Worm (Caenorhabditis elegans) whole organism, L2 larva: ENCODE results near the gene F58E1.13.
"Not testable (repeated sequence)": the region's sequence is repeated elsewhere in the genome, so short reads cannot be mapped to it uniquely, and the experiment has no call there.

ENCODE experiments used
- C34F6.9 ChIP-seq: fragments of 150-350 bp; optimal IDR thresholded peaks from 2 replicates; lab custom pipeline; 2014; ENCODE audit warnings: missing biosample characterization, missing genetic modification characterization
- F13H6.1 ChIP-seq: sonication (generic microtip); optimal IDR thresholded peaks from 2 replicates; lab custom pipeline; 2016; ENCODE audit warnings: missing genetic modification characterization, missing compliant biosample characterization
- R02D3.7 ChIP-seq: fragments of 150-350 bp; optimal IDR thresholded peaks from 2 replicates; lab custom pipeline; 2014; ENCODE audit warnings: missing biosample characterization, missing genetic modification characterization
- alr-1 ChIP-seq: fragments of 150-350 bp; optimal IDR thresholded peaks from 2 replicates; lab custom pipeline; 2014; ENCODE audit warnings: missing biosample characterization, missing genetic modification characterization
- aly-2 ChIP-seq: fragments of 150-350 bp; optimal IDR thresholded peaks from 2 replicates; lab custom pipeline; 2014; ENCODE audit warnings: missing biosample characterization, missing genetic modification characterization
- ceh-82 ChIP-seq: fragments of 150-350 bp; optimal IDR thresholded peaks from 2 replicates; lab custom pipeline; 2014; ENCODE audit warnings: missing biosample characterization, missing genetic modification characterization
- dmd-4 ChIP-seq: sonication (generic microtip); optimal IDR thresholded peaks from 2 replicates; lab custom pipeline; 2017; ENCODE audit warnings: missing biosample characterization, missing genetic modification characterization
- elt-1 ChIP-seq: fragments of 150-350 bp; optimal IDR thresholded peaks from 2 replicates; lab custom pipeline; 2014; ENCODE audit warnings: missing biosample characterization, missing genetic modification characterization
- elt-3 ChIP-seq: sonication (generic microtip); optimal IDR thresholded peaks from 2 replicates; lab custom pipeline; 2017; ENCODE audit warnings: missing biosample characterization, missing genetic modification characterization
- fos-1 ChIP-seq: fragments of 150-350 bp; optimal IDR thresholded peaks from 2 replicates; lab custom pipeline; 2014; ENCODE audit warnings: missing biosample characterization, missing genetic modification characterization
- gmeb-1 ChIP-seq: fragments of 150-350 bp; optimal IDR thresholded peaks from 2 replicates; lab custom pipeline; 2014; ENCODE audit warnings: missing biosample characterization, missing genetic modification characterization
- lin-11 ChIP-seq: fragments of 150-350 bp; sonication (generic microtip); optimal IDR thresholded peaks from 2 replicates; lab custom pipeline; 2014; ENCODE audit warnings: missing biosample characterization, missing genetic modification characterization, inconsistent platforms, mixed read lengths
- lin-13 ChIP-seq: fragments of 150-350 bp; optimal IDR thresholded peaks from 2 replicates; lab custom pipeline; 2014; ENCODE audit warnings: missing biosample characterization, missing genetic modification reagents, missing genetic modification characterization
- lsy-2 ChIP-seq, 2 experiments: fragments of 150-350 bp in 1 of 2; sonication (generic microtip) in 1 of 2; optimal IDR thresholded peaks; 2 replicates each; lab custom pipeline; 2014 to 2017; ENCODE audit warnings: missing biosample characterization in 2 of 2, missing genetic modification characterization in 2 of 2
- nhr-11 ChIP-seq: fragments of 150-350 bp; optimal IDR thresholded peaks from 2 replicates; lab custom pipeline; 2014; ENCODE audit warnings: missing biosample characterization, missing genetic modification characterization
- nhr-129 ChIP-seq: fragments of 150-350 bp; optimal IDR thresholded peaks from 2 replicates; lab custom pipeline; 2014; ENCODE audit warnings: missing biosample characterization, missing genetic modification characterization
- nhr-23 ChIP-seq: fragments of 150-350 bp; optimal IDR thresholded peaks from 2 replicates; lab custom pipeline; 2014; ENCODE audit warnings: missing biosample characterization, missing genetic modification reagents, missing genetic modification characterization
- nhr-25 ChIP-seq: fragments of 150-350 bp; sonication (generic microtip); optimal IDR thresholded peaks from 3 replicates; lab custom pipeline; 2014; ENCODE audit warnings: missing biosample characterization, missing genetic modification characterization
- nhr-77 ChIP-seq: fragments of 150-350 bp; optimal IDR thresholded peaks from 2 replicates; lab custom pipeline; 2014; ENCODE audit warnings: missing biosample characterization, missing genetic modification characterization
- peb-1 ChIP-seq: fragments of 150-350 bp; optimal IDR thresholded peaks from 2 replicates; lab custom pipeline; 2014; ENCODE audit warnings: missing biosample characterization, missing genetic modification characterization
- skn-1 ChIP-seq: sonication (generic microtip); optimal IDR thresholded peaks from 2 replicates; lab custom pipeline; 2017; ENCODE audit warnings: missing biosample characterization, missing genetic modification characterization
- sma-3 ChIP-seq: sonication (generic microtip); optimal IDR thresholded peaks from 2 replicates; lab custom pipeline; 2016; ENCODE audit warnings: missing genetic modification reagents, missing genetic modification characterization, missing compliant biosample characterization
- sma-9 ChIP-seq, 2 experiments: fragments of 150-350 bp in 1 of 2; sonication (generic microtip) in 1 of 2; optimal IDR thresholded peaks; 2 replicates each; lab custom pipeline; 2014 to 2016; ENCODE audit warnings: missing genetic modification characterization in 2 of 2, mild to moderate bottlenecking in 1 of 2, missing biosample characterization in 1 of 2, missing compliant biosample characterization in 1 of 2, missing genetic modification reagents in 1 of 2, moderate library complexity in 1 of 2
- unc-39 ChIP-seq: fragments of 150-350 bp; optimal IDR thresholded peaks from 2 replicates; lab custom pipeline; 2014; ENCODE audit warnings: missing biosample characterization, missing genetic modification characterization
- unc-55 ChIP-seq: fragments of 150-350 bp; sonication (generic microtip); optimal IDR thresholded peaks from 3 replicates; lab custom pipeline; 2014; ENCODE audit warnings: missing biosample characterization, missing genetic modification reagents, missing genetic modification characterization
- unc-62 ChIP-seq: fragments of 150-350 bp; optimal IDR thresholded peaks from 2 replicates; lab custom pipeline; 2014; ENCODE audit warnings: missing biosample characterization, missing genetic modification reagents, missing genetic modification characterization
- zag-1 ChIP-seq: fragments of 150-350 bp; optimal IDR thresholded peaks from 2 replicates; lab custom pipeline; 2014; ENCODE audit warnings: missing biosample characterization, missing genetic modification characterization
- ztf-1 ChIP-seq: fragments of 200-800 bp; sonication (Bioruptor generic); conservative IDR thresholded peaks from 2 replicates; pipeline ENCODE4 v1.3.6; 2022; ENCODE audit warnings: missing genetic modification characterization, missing compliant biosample characterization
- ztf-11 ChIP-seq: sonication (generic microtip); optimal IDR thresholded peaks from 2 replicates; lab custom pipeline; 2017; ENCODE audit warnings: missing biosample characterization, missing genetic modification characterization

F58E1.13 gene

ce11 chrII:1670985-1671384, 24.7 kb downstream of the F58E1.13 start:
- TF ChIP-seq elt-1 (tag; lab: Kevin White, UChicago), result no peak

DNA sequence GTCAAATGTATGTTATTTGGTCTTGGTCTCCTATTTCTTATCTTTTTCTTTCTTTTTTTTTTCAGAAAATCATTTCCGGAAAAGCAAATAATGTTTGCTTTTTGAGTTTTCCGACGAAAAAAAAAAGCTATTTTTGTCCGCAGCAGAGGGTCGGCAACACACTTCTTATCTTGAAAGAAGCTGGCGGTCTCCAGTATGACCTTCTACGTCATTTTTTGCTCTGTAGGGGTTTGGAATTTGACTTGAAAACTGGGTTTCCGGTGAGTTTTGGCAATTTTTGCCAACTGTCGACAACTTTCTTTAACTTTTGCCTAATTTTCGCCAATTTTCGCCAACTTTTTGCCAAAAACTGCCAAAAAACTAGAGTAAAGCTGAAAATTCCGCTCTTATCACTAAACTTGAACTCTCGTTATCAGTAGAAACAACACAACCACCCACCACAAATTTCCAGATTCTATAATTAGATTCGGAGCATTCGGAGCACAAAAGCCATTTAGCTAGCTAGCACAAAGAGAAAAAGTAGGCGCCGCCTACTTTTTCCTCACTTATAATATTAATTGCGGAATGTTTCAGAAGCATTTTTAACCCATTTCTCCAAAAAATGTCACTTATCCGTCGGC, 25.3 kb downstream of the F58E1.13 start, which contains the start of gene nhx-6:
TSS of gene nhx-6 (plus strand) at position 570 of the 620 bp plus-strand sequence.
- peak; percentile 9 for TF ChIP-seq nhr-23 (tag; lab: Kevin White, UChicago)
- TF ChIP-seq unc-62 (GFP tag; lab: Kevin White, UChicago), result no peak

DNA sequence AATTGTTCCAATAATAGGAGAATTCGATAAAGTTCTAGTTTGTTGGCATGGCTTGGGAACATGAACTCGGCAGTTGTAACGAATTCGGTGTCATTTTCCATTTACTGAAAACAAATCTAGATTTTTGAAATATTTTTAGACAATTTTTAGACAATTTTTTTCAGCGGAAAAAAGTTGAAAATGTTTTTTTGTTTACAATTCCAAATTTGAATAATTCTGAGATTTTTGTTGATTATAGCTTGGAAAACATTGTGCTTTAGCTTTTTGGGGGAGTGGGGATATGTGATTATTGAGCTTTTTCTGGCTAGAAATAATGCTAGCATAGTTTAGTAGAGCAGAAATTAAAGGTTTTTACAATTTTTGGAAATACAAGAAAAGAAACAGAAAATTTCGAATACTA, 26.8 kb downstream of the F58E1.13 start, which contains the start of gene srw-97:
TSS of gene srw-97 (minus strand) at position 101 of the 400 bp plus-strand sequence.
- TF ChIP-seq ceh-82, result no peak
- no peak for TF ChIP-seq skn-1 (tag; lab: Kevin White, UChicago)

DNA sequence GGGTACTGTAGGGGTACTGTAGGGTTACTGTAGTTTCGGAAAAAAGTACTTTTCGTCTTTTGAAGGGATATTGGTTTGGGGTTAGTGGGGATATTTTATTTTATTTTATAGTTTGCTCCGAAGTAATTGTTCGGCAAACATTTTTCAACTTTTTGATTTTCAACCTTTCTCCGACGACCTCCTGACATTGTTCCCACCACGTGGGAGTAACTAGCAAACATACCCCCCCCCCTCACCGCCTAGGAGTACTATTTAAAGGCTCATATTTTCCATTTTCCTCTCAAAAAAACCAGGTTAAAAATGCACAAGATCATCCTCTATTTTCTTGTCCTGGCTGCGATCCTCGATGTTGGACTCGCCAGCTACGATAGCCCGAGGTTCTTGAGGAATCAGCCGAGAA, 29.6 kb downstream of the F58E1.13 start, which contains the start of gene srlf-29:
TSS of gene srlf-29 (plus strand) at position 301 of the 400 bp plus-strand sequence.
- TF ChIP-seq elt-1 (tag; lab: Kevin White, UChicago), result no peak
- no peak for TF ChIP-seq skn-1 (tag; lab: Kevin White, UChicago)
- TF ChIP-seq sma-3 (GFP tag; lab: Kevin White, UChicago), result no peak
- TF ChIP-seq nhr-11 (tag; lab: Kevin White, UChicago), result no peak

ce11 chrII:1663516-1663915, 32.2 kb downstream of the F58E1.13 start, which contains the start of gene duxl-1:
duxl-1 (plus strand) TSS chrII:1663699.
- TF ChIP-seq aly-2 (tag; lab: Kevin White, UChicago), result no peak
- TF ChIP-seq fos-1 (tag; lab: Kevin White, UChicago), result peak; percentile 49
- TF ChIP-seq nhr-129, result peak; percentile 11
- TF ChIP-seq sma-9 (GFP tag; optimal IDR thresholded peaks at IDR 0.05; lab: Kevin White, UChicago), result peak; percentile 52
- no peak for TF ChIP-seq sma-9 (tag; optimal IDR thresholded peaks at IDR 0.05; lab: Kevin White, UChicago)
- no peak for TF ChIP-seq R02D3.7 (tag; lab: Kevin White, UChicago)
- peak; percentile 74 for TF ChIP-seq F13H6.1 (tag; lab: Kevin White, UChicago)
- no peak for TF ChIP-seq ztf-11 (tag; lab: Kevin White, UChicago)
- peak; percentile 24 for TF ChIP-seq unc-55
- no peak for TF ChIP-seq nhr-23 (tag; lab: Kevin White, UChicago)
- TF ChIP-seq sma-3 (GFP tag; lab: Kevin White, UChicago), result no peak
- TF ChIP-seq dmd-4 (tag; lab: Kevin White, UChicago), result no peak

DNA sequence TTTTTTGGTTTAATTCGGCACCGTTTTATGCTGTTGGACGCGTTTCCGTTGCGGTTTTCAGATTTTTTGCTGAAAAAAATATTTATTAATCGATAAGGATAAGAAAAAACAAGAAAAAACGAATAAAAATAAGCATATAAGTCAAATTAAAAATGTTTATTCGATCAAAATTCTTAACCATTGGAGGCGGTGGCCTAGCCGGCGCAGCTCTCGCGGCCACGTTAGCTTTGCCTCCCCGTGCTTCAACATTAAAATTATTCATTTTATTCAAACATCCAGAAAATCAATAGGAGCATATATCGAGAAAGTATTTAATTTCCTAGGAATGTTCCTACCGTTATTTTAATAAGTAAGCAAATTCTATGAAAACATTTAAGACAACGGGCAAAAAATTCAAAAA, 32.8 kb downstream of the F58E1.13 start, which contains the start of gene ZC204.14:
TSS of gene ZC204.14 (minus strand) at position 69 of the 400 bp plus-strand sequence.
- TF ChIP-seq lsy-2 (tag; optimal IDR thresholded peaks at IDR 0.05; lab: Kevin White, UChicago) (peak in 1 of 2 experiments; percentile 41), peb-1 (tag; lab: Kevin White, UChicago) (no peak)

DNA sequence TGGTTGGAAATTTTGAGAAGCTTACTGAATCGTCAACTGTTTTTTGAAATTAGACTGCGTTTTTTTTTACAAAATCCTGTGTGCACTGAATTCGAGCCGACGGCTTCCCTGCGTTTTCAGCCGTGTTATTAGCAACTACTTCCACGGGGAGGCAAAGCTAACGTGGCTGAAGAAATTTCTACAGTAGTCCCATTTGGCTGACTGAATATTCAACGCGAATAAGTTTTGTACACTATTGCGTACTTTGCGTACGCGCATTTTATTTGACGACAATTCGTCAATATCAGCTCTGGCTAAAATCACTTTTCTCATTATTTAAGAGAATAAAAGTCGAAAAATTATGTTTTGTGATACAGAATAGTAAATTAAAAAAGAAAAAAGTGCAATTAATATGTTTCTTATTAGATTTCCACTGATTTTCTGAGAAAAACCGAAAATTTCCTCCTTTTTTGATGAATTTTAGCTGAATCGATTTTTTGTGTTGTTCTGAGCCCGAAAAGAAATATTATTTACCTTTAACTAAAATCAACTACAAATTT, 34.3 kb downstream of the F58E1.13 start:
- TF ChIP-seq lsy-2 (tag; optimal IDR thresholded peaks at IDR 0.05; lab: Kevin White, UChicago), result peak in 1 of 2 experiments; percentile 33

DNA sequence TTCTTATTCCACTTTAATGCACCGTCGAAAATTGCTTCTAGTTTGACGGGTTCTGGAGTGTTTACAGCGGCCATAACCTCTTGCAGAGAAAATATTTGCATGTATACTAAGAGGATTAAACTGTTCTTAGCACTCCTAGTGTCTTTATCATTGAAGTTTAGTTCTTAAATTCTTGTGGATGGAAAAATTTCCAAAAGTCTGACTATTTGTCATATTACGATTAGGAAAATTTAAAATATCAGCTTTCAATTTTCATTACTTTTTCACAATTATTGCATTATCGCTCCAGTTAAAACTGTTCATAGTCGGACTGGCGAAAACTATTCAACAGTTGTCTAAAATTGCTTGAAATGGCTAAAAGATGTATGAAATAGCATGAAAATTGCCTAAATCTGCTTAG, 34.8 kb downstream of the F58E1.13 start, which contains the start of gene ZC204.13:
TSS of gene ZC204.13 (minus strand) at position 101 of the 400 bp plus-strand sequence.
- not testable (repeated sequence) for TF ChIP-seq alr-1 (tag; lab: Kevin White, UChicago); nhr-23 (tag; lab: Kevin White, UChicago); unc-62 (GFP tag; lab: Kevin White, UChicago)
- TF ChIP-seq, all 48 proteins: peak for 0; not testable (repeated sequence) for 48

DNA sequence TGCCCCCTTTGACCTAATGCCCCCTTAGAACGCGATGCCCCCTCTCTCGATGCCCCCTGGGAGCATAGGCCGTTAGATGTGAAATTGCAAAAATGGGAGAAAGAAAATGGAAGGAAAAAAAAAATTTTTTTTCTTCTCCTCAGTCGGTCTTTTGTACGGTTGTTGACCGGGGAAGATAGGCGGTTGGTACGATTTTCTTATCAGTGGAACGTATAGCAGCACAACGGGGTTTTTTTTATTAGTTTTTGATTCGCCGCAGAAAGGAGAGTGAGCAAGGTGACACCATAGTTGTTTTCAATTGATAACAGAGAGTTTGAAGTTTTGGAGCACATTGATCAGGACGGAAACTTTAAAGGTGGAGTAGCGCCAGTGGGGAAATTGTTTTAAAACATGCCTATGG, 35.9 kb downstream of the F58E1.13 start:
- peak; percentile 21 for TF ChIP-seq fos-1 (tag; lab: Kevin White, UChicago)

DNA sequence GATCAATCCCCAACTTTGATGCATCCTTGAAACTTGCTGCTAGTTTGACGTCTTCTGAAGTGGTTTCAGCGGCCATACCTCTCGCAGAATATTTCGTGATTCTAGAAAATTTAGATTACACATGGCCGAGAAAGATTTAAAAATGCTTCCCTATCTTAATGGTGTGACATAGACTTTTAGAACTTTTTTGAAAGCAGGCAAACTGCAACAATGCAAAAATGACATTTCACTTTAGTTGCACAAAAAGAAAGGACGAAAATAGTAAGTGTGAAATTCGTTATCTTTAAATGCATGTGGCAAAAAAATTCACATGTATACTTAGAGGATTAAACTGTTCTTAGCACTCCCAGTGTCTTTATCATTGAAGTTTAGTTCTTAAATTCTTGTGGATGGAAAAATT, 38.5 kb downstream of the F58E1.13 start, which contains the start of gene ZC204.12:
TSS of gene ZC204.12 (minus strand) at position 101 of the 400 bp plus-strand sequence.
- no peak for TF ChIP-seq ceh-82
- TF ChIP-seq skn-1 (tag; lab: Kevin White, UChicago), result no peak
- TF ChIP-seq nhr-77 (tag; lab: Kevin White, UChicago), result no peak
- TF ChIP-seq nhr-129, result no peak
- no peak for TF ChIP-seq nhr-25
- no peak for TF ChIP-seq ztf-11 (tag; lab: Kevin White, UChicago)
- TF ChIP-seq C34F6.9 (tag; lab: Kevin White, UChicago), result no peak
- no peak for TF ChIP-seq lin-11 (tag; lab: Kevin White, UChicago)
- TF ChIP-seq unc-62 (GFP tag; lab: Kevin White, UChicago), result no peak
- no peak for TF ChIP-seq alr-1 (tag; lab: Kevin White, UChicago)
- TF ChIP-seq lin-13 (GFP tag; lab: Kevin White, UChicago), result no peak
- TF ChIP-seq unc-55, result no peak
- no peak for TF ChIP-seq unc-39
- no peak for TF ChIP-seq zag-1 (tag; lab: Kevin White, UChicago)
- no peak for TF ChIP-seq gmeb-1 (tag; lab: Kevin White, UChicago)
- no peak for TF ChIP-seq elt-3
- TF ChIP-seq ztf-1 (GFP tag; lab: Robert Waterston, UW), result no peak
